Worm (Caenorhabditis elegans) whole organism, mixed stage, embryonic: ENCODE results near the gene cest-31.

ENCODE experiments used
- lin-13 ChIP-seq: fragments of 150-350 bp; optimal IDR thresholded peaks from 2 replicates; lab custom pipeline; 2014; ENCODE audit warnings: missing biosample characterization, missing genetic modification characterization
- mab-5 ChIP-seq: fragments of 150-350 bp; optimal IDR thresholded peaks from 2 replicates; lab custom pipeline; 2014; ENCODE audit warnings: missing biosample characterization, missing genetic modification characterization
- nhr-28 ChIP-seq: fragments of 150-350 bp; optimal IDR thresholded peaks from 2 replicates; lab custom pipeline; 2014; ENCODE audit warnings: missing biosample characterization, missing genetic modification characterization
- sptf-1 ChIP-seq: sonication (generic microtip); optimal IDR thresholded peaks from 2 replicates; lab custom pipeline; 2017; ENCODE audit warnings: mild to moderate bottlenecking, missing genetic modification characterization, moderate library complexity, missing compliant biosample characterization
- unc-62 ChIP-seq: fragments of 150-350 bp; optimal IDR thresholded peaks from 2 replicates; lab custom pipeline; 2014; ENCODE audit warnings: missing biosample characterization, missing genetic modification reagents, missing genetic modification characterization

DNA sequence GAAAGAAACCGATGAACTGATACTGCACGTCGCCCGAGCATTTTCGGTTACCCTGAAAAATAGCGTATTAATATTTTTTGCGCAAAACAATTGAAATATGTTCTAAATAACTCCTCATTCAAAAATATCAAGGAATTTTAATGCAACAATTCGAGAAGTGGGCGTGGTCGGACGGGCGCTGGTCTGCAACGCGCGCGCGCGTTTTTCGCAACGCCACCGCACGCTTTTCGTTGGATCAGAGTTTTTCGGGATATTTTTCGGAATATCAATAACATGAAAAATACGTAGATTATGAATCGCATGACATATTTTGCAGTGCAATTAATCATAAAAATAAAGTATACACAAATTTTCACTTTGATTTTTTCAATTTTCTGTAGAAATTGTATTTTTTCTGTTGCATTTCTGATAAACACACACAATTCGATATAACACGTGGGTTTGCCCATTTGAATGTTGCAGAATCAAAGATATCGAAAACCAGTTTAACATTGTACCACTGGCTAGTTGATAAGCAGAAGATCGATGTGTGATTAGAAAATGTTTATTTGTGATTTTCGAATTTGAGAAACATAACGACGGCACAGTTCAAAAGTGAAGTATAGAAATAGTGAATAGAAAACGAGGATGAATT is 35.1 kb downstream of the cest-31 start, which contains the start of gene dlst-1:
- TF ChIP-seq unc-62 (no peak), sptf-1 (peak; percentile 80), mab-5 (tag; lab: Kevin White, UChicago) (no peak), lin-13 (tag; lab: Kevin White, UChicago) (no peak), nhr-28 (tag; lab: Kevin White, UChicago) (no peak)
